Worm (Caenorhabditis elegans): ENCODE data around the gene hsp-12.6.
A peak's percentile ranks its signal among the peaks of the same experiment; 100 is the strongest.

The hsp-12.6 gene

ce11 chrIV:9486779-9487178, 39.8 kb upstream of the hsp-12.6 start:
- TF ChIP-seq nhr-23 (tag; optimal IDR thresholded peaks at IDR 0.05) (no peak), Y55F3AM.14 (GFP tag; optimal IDR thresholded peaks at IDR 0.05) (no peak), mab-5 (tag; optimal IDR thresholded peaks at IDR 0.05) (no peak), aly-2 (tag; optimal IDR thresholded peaks at IDR 0.05) (no peak), C34F6.9 (tag; optimal IDR thresholded peaks at IDR 0.05) (no peak), nhr-25 (tag; optimal IDR thresholded peaks at IDR 0.05) (no peak)

- no peak for TF ChIP-seq F13H6.1 (tag; optimal IDR thresholded peaks at IDR 0.05)
- no peak for TF ChIP-seq skn-1 (tag; optimal IDR thresholded peaks at IDR 0.05)
- TF ChIP-seq nhr-129 (tag; optimal IDR thresholded peaks at IDR 0.05) = no peak
- TF ChIP-seq snpc-4 (tag; optimal IDR thresholded peaks at IDR 0.05) = no peak
- no peak for TF ChIP-seq nhr-21 (tag; optimal IDR thresholded peaks at IDR 0.05)
- no peak for TF ChIP-seq mdl-1 (tag; optimal IDR thresholded peaks at IDR 0.05)
Observed at ce11 chrIV:9485972-9486371, 38.9 kb upstream of the hsp-12.6 start, which contains the start of gene sru-2. TSS of gene sru-2 (plus strand) at chrIV:9486272.

- TF ChIP-seq ztf-4 (tag; optimal IDR thresholded peaks at IDR 0.05) (no peak), unc-55 (GFP tag; optimal IDR thresholded peaks at IDR 0.05) (no peak), nhr-6 (tag; optimal IDR thresholded peaks at IDR 0.05) (no peak), nhr-129 (tag; optimal IDR thresholded peaks at IDR 0.05) (no peak), nhr-11 (tag; optimal IDR thresholded peaks at IDR 0.05) (no peak), crh-2 (tag; optimal IDR thresholded peaks at IDR 0.05) (no peak), C34F6.9 (tag; optimal IDR thresholded peaks at IDR 0.05) (no peak)
Observed at ce11 chrIV:9485040-9485439, 38.0 kb upstream of the hsp-12.6 start, which contains the start of gene gadr-2. TSS of gene gadr-2 (minus strand) at chrIV:9485140.

- TF ChIP-seq crh-2 (tag; optimal IDR thresholded peaks at IDR 0.05) (no peak), mbf-1 (tag; optimal IDR thresholded peaks at IDR 0.05) (no peak), egl-27 (tag; optimal IDR thresholded peaks at IDR 0.05) (no peak), nhr-6 (tag; optimal IDR thresholded peaks at IDR 0.05) (no peak), R02D3.7 (tag; optimal IDR thresholded peaks at IDR 0.05) (no peak), unc-62 (GFP tag; optimal IDR thresholded peaks at IDR 0.05) (no peak), lin-39 (tag; optimal IDR thresholded peaks at IDR 0.05) (no peak), sem-4 (tag; optimal IDR thresholded peaks at IDR 0.05) (no peak), elt-3 (tag; optimal IDR thresholded peaks at IDR 0.05) (no peak), nhr-10 (tag; optimal IDR thresholded peaks at IDR 0.05) (no peak), nhr-21 (tag; optimal IDR thresholded peaks at IDR 0.05) (no peak), fos-1 (tag; optimal IDR thresholded peaks at IDR 0.05) (no peak), lin-13 (GFP tag; optimal IDR thresholded peaks at IDR 0.05) (no peak), ztf-11 (tag; optimal IDR thresholded peaks at IDR 0.05) (no peak)
Observed at ce11 chrIV:9480936-9481335, 33.9 kb upstream of the hsp-12.6 start, which contains the start of gene cng-3. TSS of gene cng-3 (minus strand) at chrIV:9481037.

- no peak for TF ChIP-seq snpc-4 (tag; optimal IDR thresholded peaks at IDR 0.05)
- no peak for TF ChIP-seq nhr-77 (tag; optimal IDR thresholded peaks at IDR 0.05)
- no peak for TF ChIP-seq ztf-4 (tag; optimal IDR thresholded peaks at IDR 0.05)
- TF ChIP-seq fos-1 (tag; optimal IDR thresholded peaks at IDR 0.05) = peak; percentile 58
- no peak for TF ChIP-seq zag-1 (tag; optimal IDR thresholded peaks at IDR 0.05)
- TF ChIP-seq nhr-23 (tag; optimal IDR thresholded peaks at IDR 0.05) = no peak
- TF ChIP-seq ama-1 (optimal IDR thresholded peaks at IDR 0.05) = no peak
- TF ChIP-seq nhr-12 (tag; optimal IDR thresholded peaks at IDR 0.05) = no peak
- TF ChIP-seq nhr-10 (tag; optimal IDR thresholded peaks at IDR 0.05) = no peak
- TF ChIP-seq unc-62 (GFP tag; optimal IDR thresholded peaks at IDR 0.05) = no peak
- no peak for TF ChIP-seq unc-55 (GFP tag; optimal IDR thresholded peaks at IDR 0.05)
- no peak for TF ChIP-seq skn-1 (tag; optimal IDR thresholded peaks at IDR 0.05)
- no peak for TF ChIP-seq egl-27 (tag; optimal IDR thresholded peaks at IDR 0.05)
- no peak for TF ChIP-seq gmeb-1 (tag; optimal IDR thresholded peaks at IDR 0.05)
- TF ChIP-seq sem-4 (tag; optimal IDR thresholded peaks at IDR 0.05) = no peak
- no peak for TF ChIP-seq nhr-237 (tag; optimal IDR thresholded peaks at IDR 0.05)
- TF ChIP-seq nhr-11 (tag; optimal IDR thresholded peaks at IDR 0.05) = peak; percentile 15
- TF ChIP-seq elt-3 (tag; optimal IDR thresholded peaks at IDR 0.05) = no peak
- TF ChIP-seq ztf-11 (tag; optimal IDR thresholded peaks at IDR 0.05) = no peak
- TF ChIP-seq nhr-21 (tag; optimal IDR thresholded peaks at IDR 0.05) = peak; percentile 65
- TF ChIP-seq lin-39 (tag; optimal IDR thresholded peaks at IDR 0.05) = no peak
- peak; percentile 44 for TF ChIP-seq sma-3 (GFP tag; optimal IDR thresholded peaks at IDR 0.05)
- TF ChIP-seq aly-2 (tag; optimal IDR thresholded peaks at IDR 0.05) = no peak
- peak; percentile 78 for TF ChIP-seq Y55F3AM.14 (GFP tag; optimal IDR thresholded peaks at IDR 0.05)
- no peak for TF ChIP-seq dmd-4 (tag; optimal IDR thresholded peaks at IDR 0.05)
- TF ChIP-seq ztf-1 (GFP tag; conservative IDR thresholded peaks at IDR 0.05) = no peak
- TF ChIP-seq sma-9 (GFP tag; optimal IDR thresholded peaks at IDR 0.05) = peak; percentile 86
- TF ChIP-seq sma-9 (tag; optimal IDR thresholded peaks at IDR 0.05) = no peak
- no peak for TF ChIP-seq nhr-6 (tag; optimal IDR thresholded peaks at IDR 0.05)
- no peak for TF ChIP-seq lin-13 (GFP tag; optimal IDR thresholded peaks at IDR 0.05)
- TF ChIP-seq crh-2 (tag; optimal IDR thresholded peaks at IDR 0.05) = peak; percentile 3
- TF ChIP-seq lsy-2 (tag; optimal IDR thresholded peaks at IDR 0.05) = no peak
- TF ChIP-seq F13H6.1 (tag; optimal IDR thresholded peaks at IDR 0.05) = no peak
- TF ChIP-seq unc-39 (tag; optimal IDR thresholded peaks at IDR 0.05) = no peak
- TF ChIP-seq C34F6.9 (tag; optimal IDR thresholded peaks at IDR 0.05) = peak; percentile 37
- TF ChIP-seq mab-5 (tag; optimal IDR thresholded peaks at IDR 0.05) = peak; percentile 13
- peak; percentile 51 for TF ChIP-seq nhr-129 (tag; optimal IDR thresholded peaks at IDR 0.05)
- no peak for TF ChIP-seq mbf-1 (tag; optimal IDR thresholded peaks at IDR 0.05)
Observed at ce11 chrIV:9477135-9477928, 30.3 kb upstream of the hsp-12.6 start, which contains the start of gene wrt-3. TSS of gene wrt-3 (minus strand) at chrIV:9477456.

Measured in whole organism, L2 larva.